Worm (Caenorhabditis elegans): Measurements from ENCODE around the gene F19G12.11.

- TF ChIP-seq ama-1 (optimal IDR thresholded peaks at IDR 0.05) (no peak), F13C5.2 (tag; optimal IDR thresholded peaks at IDR 0.05) (no peak), ets-7 (tag; optimal IDR thresholded peaks at IDR 0.05) (no peak), hmbx-1 (tag; optimal IDR thresholded peaks at IDR 0.05) (no peak), B0310.2 (tag; optimal IDR thresholded peaks at IDR 0.05) (no peak), aly-1 (tag; optimal IDR thresholded peaks at IDR 0.05) (no peak), hmg-4 (GFP tag; optimal IDR thresholded peaks at IDR 0.05) (no peak), tbx-11 (GFP tag; IDR thresholded peaks at IDR 0.05) (no peak)
Observed at ce11 chrX:1472880-1473279, 46.6 kb upstream of the F19G12.11 start, which contains the start of gene D1005.5.
